Worm (Caenorhabditis elegans) whole organism, L4/young adult: ENCODE data around the gene rha-2.

Source experiments
- W03F9.2 ChIP-seq: fragments of 150-350 bp; optimal IDR thresholded peaks from 2 replicates; lab custom pipeline; 2014; ENCODE audit warnings: missing biosample characterization, missing genetic modification characterization
- dao-5 ChIP-seq: sonication (generic microtip); optimal IDR thresholded peaks from 2 replicates; lab custom pipeline; 2016; ENCODE audit warnings: missing genotype, missing genetic modification characterization, moderate library complexity, missing compliant biosample characterization
- him-1 ChIP-seq: sonication (generic microtip); optimal IDR thresholded peaks from 2 replicates; lab custom pipeline; 2016; ENCODE audit warnings: missing genotype, missing genetic modification reagents, missing genetic modification characterization, missing compliant biosample characterization

ce11 chrIII:8618412-8618960 is 4.1 kb upstream of the rha-2 start, which contains the start of gene C13G5.2:
- TF ChIP-seq W03F9.2 (tag; lab: Kevin White, UChicago) = peak; percentile 37
- TF ChIP-seq dao-5 = no peak
- TF ChIP-seq him-1 (tag; lab: Kevin White, UChicago) = no peak
